Fruit fly (Drosophila melanogaster): Measurements from ENCODE around the gene CG43965.

- no peak for TF ChIP-seq Optix (GFP tag; IDR thresholded peaks at IDR 0.05)
- TF ChIP-seq CG4424 (GFP tag; optimal IDR thresholded peaks at IDR 0.05) = no peak
- TF ChIP-seq CG14441 (GFP tag; IDR thresholded peaks at IDR 0.05) = no peak
- TF ChIP-seq fu2 (GFP tag; optimal IDR thresholded peaks at IDR 0.05) = no peak
- no peak for TF ChIP-seq tgo (GFP tag; IDR thresholded peaks at IDR 0.05)
- no peak for TF ChIP-seq stc (GFP tag; IDR thresholded peaks at IDR 0.05)
- no peak for TF ChIP-seq NK7.1 (GFP tag; optimal IDR thresholded peaks at IDR 0.05)
- no peak for TF ChIP-seq CG17829 (tag; optimal IDR thresholded peaks at IDR 0.05)
- TF ChIP-seq Xbp1 (GFP tag; optimal IDR thresholded peaks at IDR 0.05) = no peak
- no peak for TF ChIP-seq vvl (GFP tag; IDR thresholded peaks at IDR 0.05)
- TF ChIP-seq lola (GFP tag; optimal IDR thresholded peaks at IDR 0.05) = no peak
- no peak for TF ChIP-seq hb (GFP tag; IDR thresholded peaks at IDR 0.05; ENCODE audit: partially characterized antibody)
- TF ChIP-seq CG3995 (GFP tag; optimal IDR thresholded peaks at IDR 0.05) = no peak
These were observed 38.2 kb upstream of the CG43965 start for dm6 chr3L:8763794-8764193.
